Worm (Caenorhabditis elegans): Measurements from ENCODE around the gene C52B9.19.

ce11 chrX:4283989-4284388, 1.6 kb downstream of the C52B9.19 start, which contains the start of gene ets-10:
- TF ChIP-seq syd-9 (tag; optimal IDR thresholded peaks at IDR 0.05) = no peak
- no peak for TF ChIP-seq ceh-34 (tag; optimal IDR thresholded peaks at IDR 0.05)
- no peak for TF ChIP-seq pax-1 (tag; optimal IDR thresholded peaks at IDR 0.05)
- no peak for TF ChIP-seq nhr-11 (tag; optimal IDR thresholded peaks at IDR 0.05)
- TF ChIP-seq ahr-1 (tag; optimal IDR thresholded peaks at IDR 0.05) = no peak
